Fruit fly (Drosophila melanogaster) ovary, adult (tissue): Measurements from ENCODE around the gene Kap-alpha1.
"Not testable (repeated sequence)": the region's sequence is repeated elsewhere in the genome, so short reads cannot be mapped to it uniquely, and the experiment has no call there.

ENCODE experiments used
- CG17801 ChIP-seq: fragments of 200-800 bp; optimal IDR thresholded peaks from 2 replicates; lab custom pipeline; 2019; ENCODE audit warnings: missing biosample characterization, mild to moderate bottlenecking, missing genetic modification characterization, moderate library complexity; ENCODE audit not compliant: partially characterized antibody

Gene Kap-alpha1

dm6 chr3L:19807103-19807502, at the start of gene Kap-alpha1, which contains the start of gene CG14104:
Gene Kap-alpha1 (plus strand): TSS chr3L:19807232.
Gene CG14104 (minus strand): TSS chr3L:19807199.
- TF ChIP-seq CG17801 = peak; percentile 19

DNA sequence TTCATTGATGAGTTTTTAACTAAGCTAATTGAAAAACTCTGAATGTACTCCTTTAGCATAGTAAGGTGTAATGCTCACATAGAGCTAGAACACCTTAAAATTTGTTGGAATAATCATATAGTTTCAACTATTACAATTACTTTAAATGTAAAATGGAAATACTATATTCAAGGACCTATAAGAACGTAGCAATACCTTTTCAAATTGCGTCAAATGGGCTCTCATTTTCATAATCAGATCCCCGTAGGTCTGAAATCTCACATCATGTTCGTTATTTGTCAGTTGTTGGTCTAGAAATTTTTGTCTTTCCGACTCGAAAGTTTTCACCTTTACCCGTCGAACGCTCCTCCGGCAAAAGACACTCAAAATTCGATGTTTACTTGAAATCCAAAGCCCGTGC, 46.9 kb upstream of the Kap-alpha1 start, which contains the start of gene Vtld:
TSS of gene Vtld (plus strand) at position 301 of the 400 bp plus-strand sequence.
- not testable (repeated sequence) for TF ChIP-seq CG17801

dm6 chr3L:19777279-19777960, 29.6 kb upstream of the Kap-alpha1 start:
- no peak for TF ChIP-seq CG17801

- TF ChIP-seq CG17801 = no peak
Observed at dm6 chr3L:19778530-19778929, 28.5 kb upstream of the Kap-alpha1 start.

- TF ChIP-seq CG17801 = no peak
Observed at dm6 chr3L:19787632-19788031, 19.4 kb upstream of the Kap-alpha1 start.

- TF ChIP-seq CG17801 = no peak
Observed at dm6 chr3L:19790564-19790928, 16.5 kb upstream of the Kap-alpha1 start.

DNA sequence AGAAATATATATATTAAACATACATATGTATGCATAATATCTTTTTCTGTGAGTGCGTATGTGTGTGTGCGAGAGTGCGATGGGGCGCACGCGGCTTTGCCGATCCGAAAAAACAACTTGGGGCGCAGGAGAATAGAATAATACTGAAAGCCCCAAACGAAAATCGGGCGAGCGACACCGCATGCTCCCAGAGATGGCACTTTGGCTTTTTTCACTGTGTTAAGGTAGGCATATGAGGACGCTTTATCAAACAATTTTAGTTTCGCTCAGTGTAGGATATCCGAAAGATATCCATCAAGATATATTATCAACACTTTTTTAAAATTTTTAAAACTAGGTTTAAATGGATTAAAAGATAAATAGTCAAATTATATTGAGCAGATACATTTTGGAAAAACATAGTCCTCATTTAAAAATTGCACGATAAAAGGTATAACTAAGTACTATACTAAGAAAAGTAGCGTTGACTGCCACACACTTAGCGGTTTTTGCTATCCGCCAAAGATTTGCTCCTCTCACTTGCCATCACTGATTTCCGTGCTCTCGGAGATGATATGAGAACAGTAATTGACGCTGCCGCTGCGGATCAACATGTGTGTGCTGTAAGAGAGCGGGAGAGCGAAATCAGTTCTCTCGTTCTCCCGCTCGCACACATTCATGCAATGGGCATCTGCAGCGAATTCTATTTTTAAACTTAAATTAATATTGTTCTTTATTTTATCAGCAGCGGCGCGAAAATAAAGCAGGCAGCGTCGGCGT, 15.9 kb upstream of the Kap-alpha1 start:
- peak; percentile 44 for TF ChIP-seq CG17801

DNA sequence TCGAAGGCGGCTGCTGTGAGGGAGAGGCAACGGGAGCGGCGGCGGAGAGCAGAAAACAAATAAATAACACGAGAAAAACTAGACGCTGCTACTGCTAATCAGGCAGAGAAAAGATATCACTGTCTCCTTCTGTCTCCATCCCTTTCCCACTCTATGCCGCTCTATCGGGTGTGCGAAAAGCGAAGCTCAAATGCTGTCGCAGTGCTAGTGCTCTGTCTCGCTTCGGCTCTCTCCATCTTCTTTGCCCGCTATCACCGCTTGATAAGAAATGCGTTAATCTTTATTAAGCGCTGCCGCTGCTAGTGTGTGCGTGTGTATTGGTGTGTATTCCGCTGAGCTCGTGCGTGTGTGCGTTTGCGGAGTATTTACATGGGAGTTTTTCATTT, 15.4 kb upstream of the Kap-alpha1 start:
- no peak for TF ChIP-seq CG17801

- no peak for TF ChIP-seq CG17801
Observed at dm6 chr3L:19792717-19793437, 14.2 kb upstream of the Kap-alpha1 start.

DNA sequence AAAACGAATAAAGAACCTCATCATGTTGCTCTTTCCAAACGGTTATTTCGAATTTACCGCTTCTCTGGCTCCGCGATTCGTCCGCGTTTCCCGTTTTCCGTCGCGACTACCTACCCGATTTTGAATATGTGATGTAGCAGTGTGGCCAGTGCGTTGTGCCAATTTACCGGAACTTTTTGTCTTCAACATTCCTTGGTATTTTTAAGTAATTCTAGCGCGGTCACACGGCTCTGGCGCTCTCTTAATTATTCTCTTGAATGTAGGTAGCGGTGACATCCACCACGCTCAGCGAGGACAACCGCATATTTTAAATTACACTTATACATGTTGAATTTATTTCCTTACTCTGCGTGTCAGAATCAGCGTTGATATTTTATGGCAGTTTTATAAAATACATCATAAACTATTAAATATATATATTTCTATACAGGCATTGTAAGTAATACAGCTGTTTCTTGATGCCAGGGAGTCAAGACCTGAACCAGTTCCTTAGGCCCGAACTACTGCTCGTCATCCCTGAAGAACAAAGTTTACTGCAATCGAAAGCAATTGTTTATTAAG, 13.5 kb upstream of the Kap-alpha1 start, which contains the start of the genes CG42637, Gyc76C and SREBP:
TSS of gene CG42637 (minus strand) at position 132 of the 561 bp plus-strand sequence.
TSS of gene Gyc76C (minus strand) at position 132 of the 561 bp plus-strand sequence.
TSS of gene SREBP (plus strand) at position 498 of the 561 bp plus-strand sequence.
- no peak for TF ChIP-seq CG17801

dm6 chr3L:19794203-19794802, 12.7 kb upstream of the Kap-alpha1 start:
- peak; percentile 89 for TF ChIP-seq CG17801

- TF ChIP-seq CG17801 = no peak
Observed at dm6 chr3L:19798978-19799377, 8.1 kb upstream of the Kap-alpha1 start, which contains the start of gene Ir76a. Gene Ir76a (plus strand): TSS chr3L:19799278.

dm6 chr3L:19801105-19801504, 5.9 kb upstream of the Kap-alpha1 start, which contains the start of gene CG14102:
Gene CG14102 (minus strand): TSS chr3L:19801291.
- TF ChIP-seq CG17801 = no peak

- TF ChIP-seq CG17801 = no peak
Observed at dm6 chr3L:19804908-19805307, 2.1 kb upstream of the Kap-alpha1 start, which contains the start of the genes TORIP and Ccdc58. Gene TORIP (minus strand): TSS chr3L:19805080. Gene Ccdc58 (plus strand): TSS chr3L:19805181.

- no peak for TF ChIP-seq CG17801
Observed at dm6 chr3L:19805895-19806294, 1.1 kb upstream of the Kap-alpha1 start, which contains the start of gene CG34116. Gene CG34116 (minus strand): TSS chr3L:19806036.

DNA sequence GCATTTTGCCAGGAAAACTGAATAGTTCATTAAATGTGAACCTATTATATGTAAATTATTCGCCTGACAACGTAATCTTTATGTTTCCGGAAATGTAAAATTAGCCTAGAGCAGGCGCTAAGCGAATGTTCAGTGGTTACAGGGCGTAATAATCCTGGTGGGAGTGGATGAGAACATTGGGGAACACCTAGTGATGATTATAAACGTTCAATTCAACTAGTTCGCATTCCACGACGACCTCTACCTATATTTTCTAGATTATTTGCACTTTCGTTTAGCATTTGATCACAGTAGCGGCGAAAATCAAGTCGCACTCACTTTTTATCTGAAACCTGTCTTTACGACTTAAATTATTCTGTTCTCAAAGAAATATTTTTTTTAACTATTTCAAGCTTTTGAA, 489 bp downstream of the Kap-alpha1 start:
- TF ChIP-seq CG17801 = no peak
